Fruit fly (Drosophila melanogaster) whole organism, embryonic: ENCODE results near the gene Elp6.
A peak's percentile ranks its signal among the peaks of the same experiment; 100 is the strongest.

ENCODE experiments used
- Antp ChIP-seq: fragments of 200-800 bp; sonication (Bioruptor generic); optimal IDR thresholded peaks from 3 replicates; lab custom pipeline; 2016; ENCODE audit warnings: missing biosample characterization, missing genetic modification characterization
- Atf3 ChIP-seq: fragments of 200-800 bp; sonication (Bioruptor generic); optimal IDR thresholded peaks from 3 replicates; lab custom pipeline; 2016; ENCODE audit warnings: missing biosample characterization, missing genetic modification characterization
- B-H1 ChIP-seq: fragments of 200-800 bp; sonication (Bioruptor generic); IDR thresholded peaks from 3 replicates; pipeline ENCODE4 v1.3.6; 2022; ENCODE audit warnings: missing biosample characterization, missing genetic modification characterization
- Blimp-1 ChIP-seq: fragments of 200-800 bp; sonication (Bioruptor generic); optimal IDR thresholded peaks from 3 replicates; lab custom pipeline; 2018; ENCODE audit warnings: missing biosample characterization, missing genetic modification characterization, mild to moderate bottlenecking, moderate library complexity, missing genetic modification reagents
- CG1024 ChIP-seq: fragments of 200-800 bp; sonication (Bioruptor generic); IDR thresholded peaks from 2 replicates; pipeline ENCODE4 v1.3.6; 2022; ENCODE audit warnings: missing biosample characterization, missing genetic modification characterization
- CG10321 ChIP-seq: fragments of 200-800 bp; sonication (Bioruptor generic); IDR thresholded peaks from 2 replicates; pipeline ENCODE4 v1.3.6; 2022; ENCODE audit warnings: missing biosample characterization, missing genetic modification characterization
- CG10431 ChIP-seq: fragments of 200-800 bp; sonication (Bioruptor generic); optimal IDR thresholded peaks from 3 replicates; lab custom pipeline; 2018; ENCODE audit warnings: missing biosample characterization, mild to moderate bottlenecking, missing genetic modification characterization
- CG11085 ChIP-seq: fragments of 200-800 bp; sonication (Bioruptor generic); IDR thresholded peaks from 2 replicates; pipeline ENCODE4 v1.3.6; 2022; ENCODE audit warnings: missing biosample characterization, missing genetic modification characterization
- CG15269 ChIP-seq: fragments of 200-800 bp; sonication (Bioruptor generic); optimal IDR thresholded peaks from 2 replicates; lab custom pipeline; 2018; ENCODE audit warnings: missing biosample characterization, mild to moderate bottlenecking, missing genetic modification characterization, moderate library complexity
- CG1602 ChIP-seq: fragments of 200-800 bp; sonication (Bioruptor generic); optimal IDR thresholded peaks from 3 replicates; lab custom pipeline; 2016; ENCODE audit warnings: missing biosample characterization, missing genetic modification characterization
- CG31365 ChIP-seq: fragments of 200-800 bp; sonication (Bioruptor generic); optimal IDR thresholded peaks from 2 replicates; lab custom pipeline; 2018; ENCODE audit warnings: missing biosample characterization, mild to moderate bottlenecking, missing genetic modification characterization
- CG43689 ChIP-seq: fragments of 200-800 bp; sonication (Bioruptor generic); IDR thresholded peaks from 2 replicates; pipeline ENCODE4 v1.3.6; 2022; ENCODE audit warnings: missing biosample characterization, missing genetic modification characterization
- CG4424 ChIP-seq: fragments of 200-800 bp; sonication (Bioruptor generic); optimal IDR thresholded peaks from 3 replicates; lab custom pipeline; 2016; ENCODE audit warnings: missing biosample characterization, missing genetic modification characterization
- CG4854 ChIP-seq: fragments of 200-800 bp; sonication (Bioruptor generic); optimal IDR thresholded peaks from 2 replicates; lab custom pipeline; 2016; ENCODE audit warnings: missing biosample characterization, missing genetic modification characterization, inconsistent platforms
- CG5245 ChIP-seq: fragments of 200-800 bp; sonication (Bioruptor generic); optimal IDR thresholded peaks from 3 replicates; lab custom pipeline; 2016; ENCODE audit warnings: missing biosample characterization, missing genetic modification characterization
- CG7357 ChIP-seq: fragments of 200-800 bp; sonication (Bioruptor generic); IDR thresholded peaks from 3 replicates; pipeline ENCODE4 v1.3.6; 2022; ENCODE audit warnings: missing biosample characterization, missing genetic modification characterization
- CG8944 ChIP-seq: fragments of 200-800 bp; sonication (Bioruptor generic); optimal IDR thresholded peaks from 3 replicates; lab custom pipeline; 2016; ENCODE audit warnings: missing biosample characterization, missing genetic modification characterization
- CG9727 ChIP-seq: fragments of 200-800 bp; sonication (Bioruptor generic); optimal IDR thresholded peaks from 3 replicates; lab custom pipeline; 2017; ENCODE audit warnings: missing biosample characterization, mild to moderate bottlenecking, missing genetic modification characterization
- CG9797 ChIP-seq: fragments of 200-800 bp; sonication (Bioruptor generic); optimal IDR thresholded peaks from 3 replicates; lab custom pipeline; 2018; ENCODE audit warnings: missing biosample characterization, mild to moderate bottlenecking, missing genetic modification characterization
- D19A ChIP-seq: fragments of 200-800 bp; optimal IDR thresholded peaks from 3 replicates; lab custom pipeline; 2019; ENCODE audit warnings: missing biosample characterization, mild to moderate bottlenecking, missing genetic modification characterization, moderate library complexity
- Dp ChIP-seq: fragments of 200-800 bp; sonication (Bioruptor generic); optimal IDR thresholded peaks from 2 replicates; lab custom pipeline; 2018; ENCODE audit warnings: missing biosample characterization, mild to moderate bottlenecking, missing genetic modification characterization, moderate library complexity
- HLH4C ChIP-seq: fragments of 200-800 bp; sonication (Bioruptor generic); IDR thresholded peaks from 3 replicates; pipeline ENCODE4 v1.3.6; 2022; ENCODE audit warnings: missing biosample characterization, missing genetic modification characterization; ENCODE audit not compliant: partially characterized antibody
- HmgD ChIP-seq: fragments of 200-800 bp; sonication (Bioruptor generic); optimal IDR thresholded peaks from 3 replicates; lab custom pipeline; 2016; ENCODE audit warnings: missing biosample characterization, missing genetic modification characterization
- Hmx ChIP-seq: fragments of 200-800 bp; sonication (Bioruptor generic); optimal IDR thresholded peaks from 2 replicates; lab custom pipeline; 2016; ENCODE audit warnings: missing biosample characterization, missing genetic modification characterization
- Hr39 ChIP-seq: fragments of >200 bp; optimal IDR thresholded peaks from 2 replicates; lab custom pipeline; 2017
- MBD-R2 ChIP-seq: fragments of 200-800 bp; sonication (Bioruptor generic); IDR thresholded peaks from 2 replicates; pipeline ENCODE4 v1.3.6; 2022; ENCODE audit warnings: missing biosample characterization, missing genetic modification characterization
- Mes4 ChIP-seq: fragments of 200-800 bp; sonication (Bioruptor generic); optimal IDR thresholded peaks from 2 replicates; lab custom pipeline; 2016; ENCODE audit warnings: missing biosample characterization, missing genetic modification characterization
- NC2β ChIP-seq: fragments of 200-800 bp; sonication (Bioruptor generic); optimal IDR thresholded peaks from 2 replicates; lab custom pipeline; 2016; ENCODE audit warnings: missing biosample characterization, missing genetic modification characterization
- Oli ChIP-seq: fragments of 200-800 bp; sonication (Bioruptor generic); optimal IDR thresholded peaks from 2 replicates; lab custom pipeline; 2018; ENCODE audit warnings: missing biosample characterization, mild to moderate bottlenecking, missing genetic modification characterization, moderate library complexity
- Rfx ChIP-seq: fragments of 200-800 bp; sonication (Bioruptor generic); IDR thresholded peaks from 2 replicates; pipeline ENCODE4 v1.3.6; 2022; ENCODE audit warnings: missing biosample characterization, missing genetic modification characterization
- Sox100B ChIP-seq: fragments of 200-800 bp; sonication (Bioruptor generic); optimal IDR thresholded peaks from 3 replicates; lab custom pipeline; 2018; ENCODE audit warnings: missing biosample characterization, mild to moderate bottlenecking, missing genetic modification characterization
- Sry-δ ChIP-seq: fragments of 200-800 bp; sonication (Bioruptor generic); optimal IDR thresholded peaks from 2 replicates; lab custom pipeline; 2016; ENCODE audit warnings: missing biosample characterization, missing genetic modification characterization
- TFAM ChIP-seq: fragments of 200-800 bp; sonication (Bioruptor generic); optimal IDR thresholded peaks from 2 replicates; lab custom pipeline; 2017; ENCODE audit warnings: missing biosample characterization, missing genetic modification characterization, inconsistent platforms
- caup ChIP-seq: fragments of 200-800 bp; sonication (Bioruptor generic); optimal IDR thresholded peaks from 3 replicates; lab custom pipeline; 2017; ENCODE audit warnings: missing biosample characterization, mild to moderate bottlenecking, missing genetic modification characterization, moderate library complexity; ENCODE audit not compliant: severe bottlenecking
- crol ChIP-seq: fragments of 200-800 bp; sonication (Bioruptor generic); IDR thresholded peaks from 2 replicates; pipeline ENCODE4 v1.3.6; 2022; ENCODE audit warnings: missing biosample characterization, missing genetic modification characterization
- crp ChIP-seq, 2 experiments: fragments of 200-800 bp; sonication (Bioruptor generic); optimal IDR thresholded peaks; 2 replicates in 1 of 2; 3 replicates in 1 of 2; lab custom pipeline; 2017; ENCODE audit warnings: missing biosample characterization in 2 of 2, missing genetic modification characterization in 2 of 2, mild to moderate bottlenecking in 1 of 2, moderate library complexity in 1 of 2
- dati ChIP-seq: fragments of 200-800 bp; sonication (Bioruptor generic); IDR thresholded peaks from 2 replicates; pipeline ENCODE4 v1.3.6; 2022; ENCODE audit warnings: missing biosample characterization, missing genetic modification characterization
- disco-r ChIP-seq: fragments of 200-800 bp; sonication (Bioruptor generic); optimal IDR thresholded peaks from 2 replicates; lab custom pipeline; 2016; ENCODE audit warnings: missing biosample characterization, missing genetic modification characterization
- dm ChIP-seq: fragments of 200-800 bp; sonication (Bioruptor generic); optimal IDR thresholded peaks from 3 replicates; lab custom pipeline; 2016; ENCODE audit warnings: missing biosample characterization, missing genetic modification characterization
- fd96Cb ChIP-seq: fragments of 200-800 bp; sonication (Bioruptor generic); optimal IDR thresholded peaks from 2 replicates; lab custom pipeline; 2018; ENCODE audit warnings: missing biosample characterization, mild to moderate bottlenecking, missing genetic modification characterization, moderate library complexity
- fru ChIP-seq: fragments of >200 bp; optimal IDR thresholded peaks from 2 replicates; lab custom pipeline; 2017
- ftz-f1 ChIP-seq: fragments of 200-800 bp; sonication (Bioruptor generic); optimal IDR thresholded peaks from 2 replicates; lab custom pipeline; 2016; ENCODE audit warnings: missing biosample characterization, missing genetic modification characterization
- her ChIP-seq: fragments of 200-800 bp; sonication (Bioruptor generic); optimal IDR thresholded peaks from 2 replicates; lab custom pipeline; 2016; ENCODE audit warnings: missing biosample characterization, missing genetic modification characterization
- lilli ChIP-seq: fragments of 200-800 bp; sonication (Bioruptor generic); optimal IDR thresholded peaks from 3 replicates; lab custom pipeline; 2016; ENCODE audit warnings: missing biosample characterization, missing genetic modification characterization
- nau ChIP-seq: fragments of 200-800 bp; sonication (Bioruptor generic); optimal IDR thresholded peaks from 3 replicates; lab custom pipeline; 2017; ENCODE audit warnings: missing biosample characterization, mild to moderate bottlenecking, missing genetic modification characterization, missing genetic modification reagents
- nerfin-1 ChIP-seq: fragments of 200-800 bp; sonication (Bioruptor generic); optimal IDR thresholded peaks from 3 replicates; lab custom pipeline; 2019; ENCODE audit warnings: missing biosample characterization, mild to moderate bottlenecking, missing genetic modification characterization, moderate library complexity
- pros ChIP-seq: fragments of 200-800 bp; sonication (Bioruptor generic); optimal IDR thresholded peaks from 3 replicates; lab custom pipeline; 2019; ENCODE audit warnings: missing biosample characterization, mild to moderate bottlenecking, missing genetic modification characterization, moderate library complexity
- seq ChIP-seq: fragments of 200-800 bp; sonication (Bioruptor generic); IDR thresholded peaks from 2 replicates; pipeline ENCODE4 v1.3.6; 2022; ENCODE audit warnings: missing biosample characterization, missing genetic modification characterization
- slbo ChIP-seq: fragments of 200-800 bp; sonication (Bioruptor generic); IDR thresholded peaks from 2 replicates; pipeline ENCODE4 v1.3.6; 2022; ENCODE audit warnings: missing biosample characterization, missing genetic modification characterization
- wor ChIP-seq: fragments of 200-800 bp; sonication (Bioruptor generic); IDR thresholded peaks from 2 replicates; pipeline ENCODE4 v1.3.6; 2022; ENCODE audit warnings: missing biosample characterization, missing genetic modification characterization

Elp6 gene

DNA sequence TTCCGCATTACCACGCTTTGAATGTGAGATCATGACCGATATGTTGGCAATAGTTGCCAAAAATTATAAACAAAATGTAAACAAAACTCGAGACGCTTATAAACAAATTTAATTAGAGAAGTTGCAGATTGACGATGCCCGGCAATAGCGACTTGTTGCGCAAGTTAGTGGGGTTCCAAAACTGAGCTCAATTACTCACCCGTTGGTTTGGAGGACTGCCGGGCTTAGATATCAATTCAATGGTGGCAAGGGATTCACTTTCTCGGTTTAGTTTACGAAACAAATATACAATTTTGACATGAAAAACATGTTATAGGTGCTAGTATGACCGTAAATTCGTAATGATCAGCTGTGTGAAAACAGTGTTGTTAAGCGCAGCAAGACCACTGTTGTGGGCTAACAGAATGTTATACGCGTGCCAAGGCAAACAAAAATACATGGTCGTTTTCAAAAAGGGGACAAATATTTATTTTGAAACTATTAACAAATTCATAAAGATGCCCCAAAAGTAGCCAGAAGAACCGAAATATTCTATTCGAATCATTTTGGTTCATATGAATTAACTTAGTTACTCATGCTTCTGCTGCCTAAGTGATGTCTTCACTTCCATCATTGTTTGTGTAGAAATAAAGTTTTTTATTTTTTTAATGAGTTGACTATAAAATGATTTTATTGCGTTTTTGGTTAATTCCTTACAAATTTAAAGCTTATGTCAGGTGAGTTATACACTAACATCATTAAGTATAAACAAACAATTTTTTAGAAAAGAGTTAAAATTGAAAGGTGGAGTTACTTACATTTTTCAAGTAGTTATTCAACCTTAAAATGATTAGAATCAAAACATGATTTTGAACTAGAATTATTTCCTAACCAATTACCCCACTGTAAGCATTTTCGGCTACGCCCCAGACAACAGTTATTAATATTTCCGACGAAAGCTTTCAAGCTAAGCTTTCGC is at the start of gene Elp6 (continued):
- no peak for TF ChIP-seq CG31365 (tag; lab: Kevin White, UChicago)
- TF ChIP-seq CG8944 = peak; percentile 41
- TF ChIP-seq nau = no peak
- 0 out of 2 replicates have a peak, but pooled peaks have one; percentile 35 for TF ChIP-seq dati (GFP tag; lab: Robert Waterston, UW)
- TF ChIP-seq HmgD (GFP tag; lab: Kevin White, UChicago) = no peak
- TF ChIP-seq D19A (tag; lab: Kevin White, UChicago) = no peak
- peak; percentile 74 for TF ChIP-seq CG15269
- TF ChIP-seq nerfin-1 = no peak
- TF ChIP-seq dm (GFP tag; lab: Kevin White, UChicago) = peak; percentile 54
- no peak for TF ChIP-seq CG10321
- peak; percentile 71 for TF ChIP-seq CG10431 (GFP tag; lab: Kevin White, UChicago)
- TF ChIP-seq caup (GFP tag; lab: Kevin White, UChicago) = peak; percentile 71
- peak; percentile 83 for TF ChIP-seq CG9727 (GFP tag; lab: Kevin White, UChicago)
- TF ChIP-seq Sry-δ (GFP tag; lab: Kevin White, UChicago) = peak; percentile 31
- TF ChIP-seq Blimp-1 (GFP tag; lab: Kevin White, UChicago) = peak; percentile 48
- no peak for TF ChIP-seq ftz-f1 (GFP tag; lab: Kevin White, UChicago)
- peak; percentile 28 for TF ChIP-seq Hmx (GFP tag; lab: Kevin White, UChicago)
- no peak for TF ChIP-seq fru (lab: Kevin White, UChicago)
- TF ChIP-seq NC2β (GFP tag; lab: Kevin White, UChicago) = no peak
- TF ChIP-seq lilli = peak; percentile 69
- TF ChIP-seq seq (GFP tag; lab: Robert Waterston, UW) = peak; percentile 46; the same call in 1 of the 2 replicates
- peak; percentile 49 for TF ChIP-seq fd96Cb (tag; lab: Kevin White, UChicago)
- no peak for TF ChIP-seq Hr39 (lab: Kevin White, UChicago)
- TF ChIP-seq Oli = peak; percentile 77
- peak; percentile 88 for TF ChIP-seq slbo (GFP tag; lab: Robert Waterston, UW)
- TF ChIP-seq disco-r (GFP tag; lab: Kevin White, UChicago) = peak; percentile 51
- no peak for TF ChIP-seq CG4854 (GFP tag; lab: Kevin White, UChicago)
- peak; percentile 52; the same call in 1 of the 2 replicates for TF ChIP-seq CG1024
- peak; percentile 81 for TF ChIP-seq Sox100B (GFP tag; lab: Kevin White, UChicago)
- no peak for TF ChIP-seq CG43689 (GFP tag; lab: Robert Waterston, UW)
- peak; percentile 67 for TF ChIP-seq CG1602 (GFP tag; lab: Kevin White, UChicago)
- TF ChIP-seq TFAM (GFP tag; lab: Kevin White, UChicago) = no peak
- no peak for TF ChIP-seq CG7357 (GFP tag; lab: Robert Waterston, UW)
- TF ChIP-seq wor (GFP tag; lab: Robert Waterston, UW) = no peak
- no peak for TF ChIP-seq Dp
- no peak for TF ChIP-seq pros (GFP tag; lab: Kevin White, UChicago)
- no peak for TF ChIP-seq Mes4 (GFP tag; lab: Kevin White, UChicago)
- TF ChIP-seq crol = no peak
- peak; percentile 46; the same call in 2 of the 3 replicates for TF ChIP-seq B-H1 (GFP tag; lab: Robert Waterston, UW)
- TF ChIP-seq CG9797 (GFP tag; lab: Kevin White, UChicago) = peak; percentile 59
- TF ChIP-seq Antp (GFP tag; lab: Kevin White, UChicago) = peak; percentile 61
- peak; percentile 79 for TF ChIP-seq CG4424 (GFP tag; lab: Kevin White, UChicago)
- peak; percentile 60; the same call in 1 of the 2 replicates for TF ChIP-seq MBD-R2 (GFP tag; lab: Robert Waterston, UW)
- TF ChIP-seq her = no peak
- TF ChIP-seq CG11085 = peak; percentile 48; the same call in 1 of the 2 replicates
- peak; percentile 50 to 89 for TF ChIP-seq crp (GFP tag; optimal IDR thresholded peaks at IDR 0.05; lab: Kevin White, UChicago)
- peak; percentile 27 for TF ChIP-seq CG5245
- TF ChIP-seq Rfx (GFP tag; lab: Robert Waterston, UW) = peak; percentile 84
- no peak for TF ChIP-seq HLH4C
- TF ChIP-seq Atf3 (GFP tag; lab: Kevin White, UChicago) = no peak
